Fruit fly (Drosophila melanogaster) whole organism, embryonic: ENCODE data around the gene GC2.

ENCODE experiments used
- Awh ChIP-seq: fragments of 200-800 bp; sonication (Bioruptor generic); IDR thresholded peaks from 2 replicates; pipeline ENCODE4, ENCODE4 v1.3.6; 2022; ENCODE audit warnings: missing biosample characterization, missing genetic modification characterization
- CG10147 ChIP-seq: fragments of 200-800 bp; sonication (Bioruptor generic); optimal IDR thresholded peaks from 2 replicates; lab custom pipeline; 2019; ENCODE audit warnings: missing biosample characterization, mild to moderate bottlenecking, missing genetic modification characterization, moderate library complexity
- CG10209 ChIP-seq: fragments of 200-800 bp; sonication (Bioruptor generic); optimal IDR thresholded peaks from 3 replicates; lab custom pipeline; 2017; ENCODE audit warnings: missing biosample characterization, mild to moderate bottlenecking, missing genetic modification characterization, missing genetic modification reagents
- CG12744 ChIP-seq: fragments of 200-800 bp; sonication (Bioruptor generic); optimal IDR thresholded peaks from 2 replicates; lab custom pipeline; 2016; ENCODE audit warnings: missing biosample characterization, missing genetic modification characterization
- CG12942 ChIP-seq: fragments of 200-800 bp; sonication (Bioruptor generic); optimal IDR thresholded peaks from 3 replicates; lab custom pipeline; 2016; ENCODE audit warnings: missing biosample characterization, missing genetic modification characterization
- CG14441 ChIP-seq: fragments of 200-800 bp; sonication (Bioruptor generic); IDR thresholded peaks from 2 replicates; pipeline ENCODE4 v1.3.6; 2022; ENCODE audit warnings: missing biosample characterization, missing genetic modification characterization
- CG15601 ChIP-seq: fragments of 200-800 bp; sonication (Bioruptor generic); optimal IDR thresholded peaks from 3 replicates; lab custom pipeline; 2019; ENCODE audit warnings: missing biosample characterization, mild to moderate bottlenecking, missing genetic modification characterization, moderate library complexity
- CG17186 ChIP-seq: fragments of 200-800 bp; sonication (Bioruptor generic); optimal IDR thresholded peaks from 3 replicates; lab custom pipeline; 2017; ENCODE audit warnings: missing biosample characterization, missing genetic modification reagents, missing genetic modification characterization
- CG17361 ChIP-seq: fragments of 200-800 bp; sonication (Bioruptor generic); IDR thresholded peaks from 3 replicates; pipeline ENCODE4 v1.3.6; 2022; ENCODE audit warnings: missing biosample characterization, missing genetic modification characterization
- CG17568 ChIP-seq: fragments of 200-800 bp; sonication (Bioruptor generic); optimal IDR thresholded peaks from 2 replicates; lab custom pipeline; 2018; ENCODE audit warnings: missing biosample characterization, mild to moderate bottlenecking, missing genetic modification characterization, moderate library complexity
- CG2116 ChIP-seq: fragments of 200-800 bp; sonication (Bioruptor generic); optimal IDR thresholded peaks from 3 replicates; lab custom pipeline; 2018; ENCODE audit warnings: missing biosample characterization, mild to moderate bottlenecking, missing genetic modification characterization
- CG30403 ChIP-seq: fragments of 200-800 bp; sonication (Bioruptor generic); optimal IDR thresholded peaks from 3 replicates; lab custom pipeline; 2016; ENCODE audit warnings: missing biosample characterization, missing genetic modification characterization
- CG32532 ChIP-seq: fragments of 200-800 bp; sonication (Bioruptor generic); IDR thresholded peaks from 2 replicates; pipeline ENCODE4 v1.3.6; 2022; ENCODE audit warnings: missing biosample characterization, missing genetic modification characterization
- CG33213 ChIP-seq: fragments of 200-800 bp; sonication (Bioruptor generic); optimal IDR thresholded peaks from 3 replicates; lab custom pipeline; 2016; ENCODE audit warnings: missing biosample characterization, missing genetic modification characterization
- CG4282 ChIP-seq: fragments of 200-800 bp; sonication (Bioruptor generic); optimal IDR thresholded peaks from 2 replicates; lab custom pipeline; 2016; ENCODE audit warnings: missing biosample characterization, missing genetic modification characterization
- CG6254 ChIP-seq: fragments of 200-800 bp; sonication (Bioruptor generic); optimal IDR thresholded peaks from 3 replicates; lab custom pipeline; 2017; ENCODE audit warnings: mild to moderate bottlenecking, missing biosample characterization, missing genetic modification reagents, missing genetic modification characterization
- CG6272 ChIP-seq: fragments of 200-800 bp; sonication (Bioruptor generic); IDR thresholded peaks from 2 replicates; pipeline ENCODE4 v1.3.6; 2022; ENCODE audit warnings: missing biosample characterization, missing genetic modification characterization
- CG6683 ChIP-seq: fragments of 200-800 bp; sonication (Bioruptor generic); optimal IDR thresholded peaks from 2 replicates; lab custom pipeline; 2017; ENCODE audit warnings: missing biosample characterization, mild to moderate bottlenecking, missing genetic modification characterization, missing genetic modification reagents
- CG7271 ChIP-seq: fragments of 200-800 bp; sonication (Bioruptor generic); optimal IDR thresholded peaks from 2 replicates; lab custom pipeline; 2018; ENCODE audit warnings: missing biosample characterization, mild to moderate bottlenecking, missing genetic modification characterization, moderate library complexity
- CG7928 ChIP-seq: fragments of 200-800 bp; sonication (Bioruptor generic); optimal IDR thresholded peaks from 2 replicates; lab custom pipeline; 2017; ENCODE audit warnings: missing biosample characterization, mild to moderate bottlenecking, missing genetic modification characterization
- CG8924 ChIP-seq: fragments of 200-800 bp; optimal IDR thresholded peaks from 3 replicates; lab custom pipeline; 2019; ENCODE audit warnings: missing biosample characterization, mild to moderate bottlenecking, missing genetic modification characterization, moderate library complexity
- Dip3 ChIP-seq: fragments of 200-800 bp; sonication (Bioruptor generic); optimal IDR thresholded peaks from 3 replicates; lab custom pipeline; 2016; ENCODE audit warnings: missing biosample characterization, missing genetic modification characterization
- Dll ChIP-seq: fragments of 200-800 bp; sonication (Bioruptor generic); IDR thresholded peaks from 4 replicates; pipeline ENCODE4 v1.3.6; 2022; ENCODE audit warnings: missing biosample characterization, missing genetic modification characterization; ENCODE audit not compliant: partially characterized antibody
- HLH3B ChIP-seq: fragments of 200-800 bp; sonication (Bioruptor generic); IDR thresholded peaks from 2 replicates; pipeline ENCODE4 v1.3.6; 2022; ENCODE audit warnings: missing biosample characterization, missing genetic modification characterization
- HmgD ChIP-seq: fragments of 200-800 bp; sonication (Bioruptor generic); optimal IDR thresholded peaks from 3 replicates; lab custom pipeline; 2016; ENCODE audit warnings: missing biosample characterization, missing genetic modification characterization
- Hmr ChIP-seq: fragments of 200-800 bp; sonication (Bioruptor generic); optimal IDR thresholded peaks from 3 replicates; lab custom pipeline; 2017; ENCODE audit warnings: mild to moderate bottlenecking, missing biosample characterization, missing genetic modification reagents, missing genetic modification characterization
- Jarid2 ChIP-seq: fragments of 200-800 bp; sonication (Bioruptor generic); optimal IDR thresholded peaks from 3 replicates; lab custom pipeline; 2017; ENCODE audit warnings: mild to moderate bottlenecking, missing biosample characterization, missing genetic modification reagents, missing genetic modification characterization
- Kr ChIP-seq: fragments of 200-800 bp; sonication (Bioruptor generic); optimal IDR thresholded peaks from 2 replicates; lab custom pipeline; 2017; ENCODE audit warnings: missing biosample characterization, mild to moderate bottlenecking, missing genetic modification characterization
- NC2β ChIP-seq: fragments of 200-800 bp; sonication (Bioruptor generic); optimal IDR thresholded peaks from 2 replicates; lab custom pipeline; 2016; ENCODE audit warnings: missing biosample characterization, missing genetic modification characterization
- NfI ChIP-seq: fragments of 200-800 bp; sonication (Bioruptor generic); optimal IDR thresholded peaks from 3 replicates; lab custom pipeline; 2018; ENCODE audit warnings: missing biosample characterization, mild to moderate bottlenecking, missing genetic modification characterization, moderate library complexity
- Poxn ChIP-seq: fragments of 200-800 bp; sonication (Bioruptor generic); IDR thresholded peaks from 2 replicates; pipeline ENCODE4 v1.3.6; 2022; ENCODE audit warnings: missing biosample characterization, missing genetic modification characterization
- Spps ChIP-seq: fragments of 200-800 bp; sonication (Bioruptor generic); optimal IDR thresholded peaks from 2 replicates; lab custom pipeline; 2018; ENCODE audit warnings: missing biosample characterization, mild to moderate bottlenecking, missing genetic modification characterization
- abd-A ChIP-seq: fragments of 200-800 bp; sonication (Bioruptor generic); optimal IDR thresholded peaks from 3 replicates; lab custom pipeline; 2019; ENCODE audit warnings: missing biosample characterization, mild to moderate bottlenecking, missing genetic modification characterization, moderate library complexity
- ap ChIP-seq: fragments of 200-800 bp; sonication (Bioruptor generic); IDR thresholded peaks from 2 replicates; pipeline ENCODE4 v1.3.6; 2022; ENCODE audit warnings: missing biosample characterization, missing genetic modification characterization
- ara ChIP-seq: fragments of 200-800 bp; sonication (Bioruptor generic); IDR thresholded peaks from 2 replicates; pipeline ENCODE4 v1.3.6; 2022; ENCODE audit warnings: missing biosample characterization, missing genetic modification characterization
- chn ChIP-seq: fragments of 200-800 bp; sonication (Bioruptor generic); optimal IDR thresholded peaks from 2 replicates; lab custom pipeline; 2016; ENCODE audit warnings: missing biosample characterization, missing genetic modification characterization
- dan ChIP-seq: fragments of 200-800 bp; sonication (Bioruptor generic); IDR thresholded peaks from 2 replicates; pipeline ENCODE4 v1.3.6; 2022; ENCODE audit warnings: missing biosample characterization, missing genetic modification characterization
- gce ChIP-seq: fragments of 200-800 bp; sonication (Bioruptor generic); IDR thresholded peaks from 3 replicates; pipeline ENCODE4 v1.3.6; 2022; ENCODE audit warnings: missing biosample characterization, missing genetic modification characterization
- ham ChIP-seq: fragments of 200-800 bp; sonication (Bioruptor generic); IDR thresholded peaks from 2 replicates; pipeline ENCODE4 v1.3.6; 2022; ENCODE audit warnings: missing biosample characterization, missing genetic modification characterization
- lab ChIP-seq: fragments of 200-800 bp; sonication (Bioruptor generic); optimal IDR thresholded peaks from 3 replicates; lab custom pipeline; 2017; ENCODE audit warnings: missing biosample characterization, missing genetic modification characterization, mild to moderate bottlenecking, moderate library complexity, missing genetic modification reagents
- lilli ChIP-seq: fragments of 200-800 bp; sonication (Bioruptor generic); optimal IDR thresholded peaks from 3 replicates; lab custom pipeline; 2016; ENCODE audit warnings: missing biosample characterization, missing genetic modification characterization
- lmd ChIP-seq: fragments of 200-800 bp; sonication (Bioruptor generic); IDR thresholded peaks from 2 replicates; pipeline ENCODE4 v1.3.6; 2022; ENCODE audit warnings: missing biosample characterization, missing genetic modification characterization
- nmo ChIP-seq: fragments of 200-800 bp; sonication (Bioruptor generic); optimal IDR thresholded peaks from 2 replicates; lab custom pipeline; 2018; ENCODE audit warnings: missing biosample characterization, mild to moderate bottlenecking, missing genetic modification characterization, moderate library complexity
- org-1 ChIP-seq: fragments of 200-800 bp; sonication (Bioruptor generic); optimal IDR thresholded peaks from 2 replicates; lab custom pipeline; 2017; ENCODE audit warnings: missing biosample characterization, missing genetic modification characterization
- pan ChIP-seq, 4 experiments: fragments of >200 bp in 3 of 4; fragments of 200-800 bp in 1 of 4; sonication (Bioruptor generic) in 1 of 4; optimal IDR thresholded peaks in 3 of 4; IDR thresholded peaks in 1 of 4; 2 replicates each; pipeline versions ENCODE4 v1.3.6 to Lab custom; 2017 to 2022; ENCODE audit warnings: missing biosample characterization in 2 of 4, missing genetic modification characterization in 2 of 4, mixed read lengths in 1 of 4
- sim ChIP-seq: fragments of 200-800 bp; sonication (Bioruptor generic); IDR thresholded peaks from 2 replicates; pipeline ENCODE4 v1.3.6; 2022; ENCODE audit warnings: missing biosample characterization, missing genetic modification characterization
- slp2 ChIP-seq: fragments of 200-800 bp; sonication (Bioruptor generic); optimal IDR thresholded peaks from 2 replicates; lab custom pipeline; 2016; ENCODE audit warnings: missing biosample characterization, missing genetic modification characterization
- trem ChIP-seq: fragments of 200-800 bp; optimal IDR thresholded peaks from 3 replicates; lab custom pipeline; 2019; ENCODE audit warnings: missing biosample characterization, mild to moderate bottlenecking, missing genetic modification characterization, moderate library complexity
- twi ChIP-seq: fragments of 200-800 bp; optimal IDR thresholded peaks from 2 replicates; lab custom pipeline; 2019; ENCODE audit warnings: missing biosample characterization, mild to moderate bottlenecking, missing genetic modification characterization, moderate library complexity
- usp ChIP-seq: fragments of >200 bp; optimal IDR thresholded peaks from 2 replicates; lab custom pipeline; 2017; ENCODE audit warnings: missing biosample characterization, missing genetic modification characterization

GC2 gene

DNA sequence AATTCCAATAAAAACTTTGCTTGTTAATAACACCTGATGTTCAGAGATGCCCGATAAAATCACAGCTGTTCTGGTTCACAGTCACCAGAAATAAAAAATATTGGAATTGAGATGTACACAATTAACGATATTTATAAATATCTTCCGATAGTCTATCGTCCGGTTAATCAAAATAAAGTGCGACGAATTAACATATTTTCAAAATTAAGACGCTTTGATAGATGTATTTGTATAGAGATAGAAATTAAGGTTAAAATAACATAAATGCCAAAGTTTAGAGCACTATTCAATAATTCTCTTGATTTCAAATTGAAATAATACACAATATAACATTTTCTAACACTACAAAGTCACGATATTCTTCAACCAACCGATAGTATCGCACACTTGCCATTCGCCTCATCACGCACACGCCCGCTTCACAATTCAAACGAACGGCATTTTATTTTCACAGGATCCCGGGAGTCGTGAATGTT is 8.7 kb upstream of the GC2 start, which contains the start of the genes CG3281 and aurA (continued):
- TF ChIP-seq sim (no peak), Dip3 (peak; percentile 65), CG17568 (GFP tag; lab: Kevin White, UChicago) (no peak), lab (GFP tag; lab: Kevin White, UChicago) (no peak), CG6272 (GFP tag; lab: Robert Waterston, UW) (peak; percentile 67), CG6683 (GFP tag; lab: Kevin White, UChicago) (no peak), ham (GFP tag; lab: Robert Waterston, UW) (no peak), CG14441 (GFP tag; lab: Robert Waterston, UW) (no peak; the same call in 1 of the 2 replicates), CG12942 (GFP tag; lab: Kevin White, UChicago) (peak; percentile 60), HLH3B (GFP tag; lab: Robert Waterston, UW) (peak; percentile 19; the same call in 1 of the 2 replicates), CG32532 (GFP tag; lab: Robert Waterston, UW) (peak; percentile 72), gce (no peak), CG7928 (GFP tag; lab: Kevin White, UChicago) (peak; percentile 7), Jarid2 (GFP tag; lab: Kevin White, UChicago) (no peak), CG2116 (GFP tag; lab: Kevin White, UChicago) (peak; percentile 79), CG4282 (GFP tag; lab: Kevin White, UChicago) (peak; percentile 36), ara (GFP tag; lab: Robert Waterston, UW) (peak; percentile 40; the same call in 1 of the 2 replicates), Awh (no peak), usp (GFP tag; lab: Kevin White, UChicago) (no peak), Spps (tag; lab: Kevin White, UChicago) (peak; percentile 35), nmo (GFP tag; lab: Kevin White, UChicago) (peak; percentile 88), CG12744 (GFP tag; lab: Kevin White, UChicago) (peak; percentile 39), CG8924 (tag; lab: Kevin White, UChicago) (peak; percentile 71), abd-A (no peak), pan (optimal IDR thresholded peaks at IDR 0.05; lab: Kevin White, UChicago) (no peak), pan (GFP tag; optimal IDR thresholded peaks at IDR 0.05 in 1 of 2, IDR thresholded peaks at IDR 0.05 in 1 of 2) (peak in 1 of 2 experiments; percentile 40), CG6254 (GFP tag; lab: Kevin White, UChicago) (no peak), CG17361 (peak; percentile 87), Poxn (GFP tag; lab: Robert Waterston, UW) (peak; percentile 19; the same call in 1 of the 2 replicates), lilli (GFP tag; lab: Kevin White, UChicago) (peak; percentile 79), HmgD (GFP tag; lab: Kevin White, UChicago) (peak; percentile 64), Hmr (GFP tag; lab: Kevin White, UChicago) (peak; percentile 81), CG30403 (GFP tag; lab: Kevin White, UChicago) (peak; percentile 89), trem (tag; lab: Kevin White, UChicago) (peak; percentile 86), CG15601 (peak; percentile 57), chn (GFP tag; lab: Kevin White, UChicago) (peak; percentile 52), Dll (GFP tag; lab: Robert Waterston, UW) (peak; percentile 99), slp2 (peak; percentile 66), CG33213 (GFP tag; lab: Kevin White, UChicago) (peak; percentile 70), NfI (peak; percentile 63), CG17186 (GFP tag; lab: Kevin White, UChicago) (peak; percentile 72), Kr (GFP tag; lab: Kevin White, UChicago) (no peak), ap (GFP tag; lab: Robert Waterston, UW) (no peak), CG7271 (peak; percentile 49), twi (tag; lab: Kevin White, UChicago) (peak; percentile 75), dan (GFP tag; lab: Robert Waterston, UW) (no peak), CG10147 (GFP tag; lab: Kevin White, UChicago) (peak; percentile 71), CG10209 (GFP tag; lab: Kevin White, UChicago) (peak; percentile 56), lmd (GFP tag; lab: Robert Waterston, UW) (peak; percentile 60; the same call in 1 of the 2 replicates), NC2β (GFP tag; lab: Kevin White, UChicago) (peak; percentile 76), org-1 (no peak)
